Worm (Caenorhabditis elegans) whole organism, young adult: ENCODE data around the gene Y54F10AM.11.

Experiments
- B0019.2 ChIP-seq: fragments of 200-800 bp; sonication (Bioruptor generic); conservative IDR thresholded peaks from 2 replicates; pipeline ENCODE4 v1.3.6; 2022; ENCODE audit warnings: missing genetic modification reagents, missing genetic modification characterization, missing compliant biosample characterization
- K12H6.12 ChIP-seq: fragments of 200-800 bp; sonication (Bioruptor generic); optimal IDR thresholded peaks from 2 replicates; lab custom pipeline; 2018; ENCODE audit warnings: mild to moderate bottlenecking, missing genetic modification characterization, missing compliant biosample characterization
- ama-1 ChIP-seq, 3 experiments: fragments of 150-350 bp in 1 of 3; sonication (generic microtip) in 2 of 3; optimal IDR thresholded peaks; 2 replicates each; lab custom pipeline; 2014 to 2018; ENCODE audit warnings: missing biosample characterization in 2 of 3, missing genetic modification characterization in 2 of 3, missing genetic modification reagents in 2 of 3
- aptf-2 ChIP-seq: fragments of 200-800 bp; sonication (Bioruptor generic); conservative IDR thresholded peaks from 2 replicates; pipeline ENCODE4 v1.3.6; 2022; ENCODE audit warnings: missing genetic modification reagents, missing genetic modification characterization, missing compliant biosample characterization
- bed-2 ChIP-seq: fragments of 200-800 bp; sonication (Bioruptor generic); IDR thresholded peaks from 2 replicates; pipeline ENCODE4 v1.3.6; 2022; ENCODE audit warnings: missing genetic modification reagents, missing genetic modification characterization, missing compliant biosample characterization
- fkh-3 ChIP-seq: sonication (generic microtip); optimal IDR thresholded peaks from 2 replicates; lab custom pipeline; 2016; ENCODE audit warnings: mild to moderate bottlenecking, missing genetic modification characterization, missing compliant biosample characterization
- gei-17 ChIP-seq: fragments of 200-800 bp; sonication (Bioruptor generic); optimal IDR thresholded peaks from 2 replicates; lab custom pipeline; 2018; ENCODE audit warnings: mild to moderate bottlenecking, missing genetic modification characterization, missing compliant biosample characterization
- snpc-4 ChIP-seq, 5 experiments: fragments of 150-350 bp in 1 of 5; sonication (generic microtip) in 4 of 5; optimal IDR thresholded peaks; 2 replicates each; lab custom pipeline; 2014 to 2018; ENCODE audit warnings: missing genetic modification characterization in 5 of 5, missing biosample characterization in 3 of 5, antibody characterized with exemption in 2 of 5, mild to moderate bottlenecking in 2 of 5, missing compliant biosample characterization in 2 of 5, missing genotype in 2 of 5, moderate library complexity in 2 of 5, missing genetic modification reagents in 1 of 5
- tbp1 ChIP-seq: fragments of 200-800 bp; sonication (Bioruptor generic); optimal IDR thresholded peaks from 2 replicates; lab custom pipeline; 2018; ENCODE audit warnings: mild to moderate bottlenecking, missing genetic modification characterization, missing compliant biosample characterization
- ztf-26 ChIP-seq: sonication (generic microtip); optimal IDR thresholded peaks from 2 replicates; lab custom pipeline; 2017; ENCODE audit warnings: missing genetic modification characterization, missing compliant biosample characterization

ce11 chrIII:2528621-2529113 is 35.1 kb downstream of the Y54F10AM.11 start, which contains the start of the genes Y54F10AM.15, rbc-2 and ndua-8:
- TF ChIP-seq snpc-4 (GFP tag; optimal IDR thresholded peaks at IDR 0.05; lab: Kevin White, UChicago): peak; percentile 4
- TF ChIP-seq snpc-4 (tag; optimal IDR thresholded peaks at IDR 0.05; lab: Kevin White, UChicago): peak in 3 of 4 experiments; percentile 52 to 70 (median 60)
- TF ChIP-seq bed-2 (GFP tag; lab: Robert Waterston, UW): no peak
- no peak for TF ChIP-seq ama-1 (optimal IDR thresholded peaks at IDR 0.05; lab: Kevin White, UChicago)
- no peak for TF ChIP-seq ama-1 (GFP tag; optimal IDR thresholded peaks at IDR 0.05; lab: Kevin White, UChicago)
- peak; percentile 54 for TF ChIP-seq K12H6.12 (tag; lab: Kevin White, UChicago)
- peak; percentile 69 for TF ChIP-seq tbp1
- TF ChIP-seq B0019.2: peak; percentile 97
- TF ChIP-seq aptf-2 (GFP tag; lab: Robert Waterston, UW): no peak
- TF ChIP-seq ztf-26 (tag; lab: Kevin White, UChicago): peak; percentile 5
- TF ChIP-seq fkh-3 (tag; lab: Kevin White, UChicago): no peak
- TF ChIP-seq gei-17: no peak
